Worm (Caenorhabditis elegans) whole organism, midembryonic: Measurements from ENCODE around the gene irk-2.

Experiments used
- T22C8.4 ChIP-seq: fragments of 200-800 bp; sonication (Bioruptor generic); IDR thresholded peaks from 2 replicates; pipeline ENCODE4 v1.3.6; 2022; ENCODE audit warnings: missing genetic modification characterization, missing compliant biosample characterization
- cog-1 ChIP-seq: sonication (generic microtip); optimal IDR thresholded peaks from 2 replicates; lab custom pipeline; 2016; ENCODE audit warnings: missing genetic modification characterization, missing compliant biosample characterization
- flt-1 ChIP-seq: fragments of 200-800 bp; sonication (Bioruptor generic); IDR thresholded peaks from 2 replicates; pipeline ENCODE4 v1.3.6; 2022; ENCODE audit warnings: missing genetic modification characterization, missing compliant biosample characterization
- klf-2 ChIP-seq: fragments of 200-800 bp; sonication (Bioruptor generic); conservative IDR thresholded peaks from 2 replicates; pipeline ENCODE4 v1.3.6; 2022; ENCODE audit warnings: missing genetic modification reagents, missing genetic modification characterization, missing compliant biosample characterization
- med-1 ChIP-seq: sonication (generic microtip); optimal IDR thresholded peaks from 2 replicates; lab custom pipeline; 2017; ENCODE audit warnings: missing genetic modification characterization, mild to moderate bottlenecking, missing compliant biosample characterization, antibody characterized with exemption, missing genetic modification reagents; ENCODE audit not compliant: insufficient read depth
- ref-1 ChIP-seq: fragments of 200-800 bp; sonication (Bioruptor generic); conservative IDR thresholded peaks from 2 replicates; pipeline ENCODE4 v1.3.6; 2022; ENCODE audit warnings: missing genetic modification reagents, missing genetic modification characterization, missing compliant biosample characterization
- tab-1 ChIP-seq: fragments of 200-800 bp; sonication (Bioruptor generic); IDR thresholded peaks from 2 replicates; pipeline ENCODE4 v1.3.6; 2022; ENCODE audit warnings: missing genetic modification characterization, missing compliant biosample characterization
- ztf-23 ChIP-seq: fragments of 200-800 bp; sonication (Bioruptor generic); IDR thresholded peaks from 2 replicates; pipeline ENCODE4 v1.3.6; 2022; ENCODE audit warnings: missing genetic modification reagents, missing genetic modification characterization, missing compliant biosample characterization
- ztf-29 ChIP-seq: fragments of 200-800 bp; sonication (Bioruptor generic); IDR thresholded peaks from 2 replicates; pipeline ENCODE4 v1.3.6; 2022; ENCODE audit warnings: missing genetic modification reagents, missing genetic modification characterization, missing compliant biosample characterization

DNA sequence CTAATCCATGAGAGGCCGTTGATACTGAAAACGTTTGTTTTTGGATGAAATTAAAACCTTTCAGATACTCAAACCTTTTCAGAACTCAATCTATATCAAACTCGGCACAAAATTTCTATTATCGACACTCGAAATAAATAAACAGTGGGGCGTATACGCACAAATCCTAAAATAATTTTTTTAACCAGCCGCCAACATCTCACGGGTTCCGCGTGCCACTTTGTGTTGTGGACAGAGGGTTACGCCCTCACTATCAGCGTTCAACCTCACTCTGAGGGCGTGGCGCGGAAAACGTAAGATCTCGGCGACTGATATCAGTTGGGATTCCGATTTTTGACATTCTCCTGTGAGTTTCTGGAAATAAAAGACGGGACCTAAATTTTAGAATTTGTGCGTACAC is 32.9 kb downstream of the irk-2 start:
- no peak for TF ChIP-seq tab-1 (GFP tag; lab: Robert Waterston, UW)
- TF ChIP-seq med-1 (GFP tag; lab: Kevin White, UChicago): no peak
- no peak for TF ChIP-seq cog-1 (tag; lab: Kevin White, UChicago)
- TF ChIP-seq klf-2 (GFP tag; lab: Robert Waterston, UW): no peak
- TF ChIP-seq T22C8.4 (GFP tag; lab: Robert Waterston, UW): no peak
- no peak for TF ChIP-seq flt-1 (GFP tag; lab: Robert Waterston, UW)
- TF ChIP-seq ref-1: no peak
- no peak for TF ChIP-seq ztf-29 (GFP tag; lab: Robert Waterston, UW)
- TF ChIP-seq ztf-23 (GFP tag; lab: Robert Waterston, UW): no peak
